Fruit fly (Drosophila melanogaster): ENCODE results near the gene ppk30.

- TF ChIP-seq pan (optimal IDR thresholded peaks at IDR 0.05), result no peak
- no peak for TF ChIP-seq psq (optimal IDR thresholded peaks at IDR 0.05)
- no peak for TF ChIP-seq Dll (optimal IDR thresholded peaks at IDR 0.05)
- TF ChIP-seq EcR (GFP tag; optimal IDR thresholded peaks at IDR 0.05), result no peak
- TF ChIP-seq CG8478 (optimal IDR thresholded peaks at IDR 0.05), result no peak
These were observed 17.7 kb downstream of the ppk30 start for dm6 chr3R:29686698-29687097.

All from whole organism.